Fruit fly (Drosophila melanogaster) Kc167 (cell line): ENCODE results near the gene mrva.

Source experiments
- Myc ChIP-seq: fragments of >200 bp; optimal IDR thresholded peaks from 2 replicates; lab custom pipeline; 2017; ENCODE audit warnings: missing external identifiers
- insv ChIP-seq: fragments of >200 bp; optimal IDR thresholded peaks from 3 replicates; lab custom pipeline; 2018; ENCODE audit warnings: missing external identifiers
- psq ChIP-seq: fragments of >200 bp; optimal IDR thresholded peaks from 2 replicates; lab custom pipeline; 2017; ENCODE audit warnings: missing external identifiers
- ttk ChIP-seq: sonication (Bioruptor generic); optimal IDR thresholded peaks from 2 replicates; lab custom pipeline; 2017; ENCODE audit warnings: missing external identifiers

dm6 chr3L:7339216-7339742 is 10.6 kb upstream of the mrva start, which contains the start of the genes lark and eco:
- no peak for TF ChIP-seq insv (lab: Kevin White, UChicago)
- no peak for TF ChIP-seq ttk (lab: Kevin White, UChicago)
- TF ChIP-seq Myc (lab: Kevin White, UChicago): no peak
- no peak for TF ChIP-seq psq (lab: Kevin White, UChicago)
